Comparison of ENCODE assay signal across 1 fruit fly cellular context in genomic region chr2L:13549973-13550458, dm6.
TF ChIP-seq lines count a peak whose summit lies in the region.

Gene kuz, plus strand, starts transcription at chr2L:13550139.

TF ChIP-seq in whole organism, embryonic, 481 proteins besides CTCF, POLR2A, EP300 and RAD21 (continued from another document):
- TF ChIP-seq Nf-YA (GFP tag; IDR thresholded peaks at IDR 0.05; lab: Robert Waterston, UW): 0 out of 2 replicates have a peak, but pooled peaks have one; percentile 35
- peak; percentile 58 for TF ChIP-seq pros (GFP tag; optimal IDR thresholded peaks at IDR 0.05; lab: Kevin White, UChicago)
- TF ChIP-seq bcd (GFP tag; optimal IDR thresholded peaks at IDR 0.05; lab: Kevin White, UChicago): no peak
- TF ChIP-seq lab (GFP tag; optimal IDR thresholded peaks at IDR 0.05; lab: Kevin White, UChicago): peak; percentile 61
- TF ChIP-seq gcm (GFP tag; optimal IDR thresholded peaks at IDR 0.05; lab: Kevin White, UChicago): no peak
- TF ChIP-seq CG15073 (GFP tag; optimal IDR thresholded peaks at IDR 0.05; lab: Kevin White, UChicago): no peak
- TF ChIP-seq btn (GFP tag; optimal IDR thresholded peaks at IDR 0.05; lab: Kevin White, UChicago): no peak
- no peak for TF ChIP-seq Abd-B (GFP tag; optimal IDR thresholded peaks at IDR 0.05; lab: Kevin White, UChicago)
- peak; percentile 56 for TF ChIP-seq CG8924 (tag; optimal IDR thresholded peaks at IDR 0.05; lab: Kevin White, UChicago)
- peak; percentile 36 for TF ChIP-seq CG17829 (tag; optimal IDR thresholded peaks at IDR 0.05; lab: Kevin White, UChicago)
- TF ChIP-seq CG18619 (GFP tag; optimal IDR thresholded peaks at IDR 0.05; lab: Kevin White, UChicago): peak; percentile 2
- TF ChIP-seq Six4 (GFP tag; optimal IDR thresholded peaks at IDR 0.05; lab: Kevin White, UChicago): no peak
- TF ChIP-seq HLHmδ (GFP tag; optimal IDR thresholded peaks at IDR 0.05; lab: Kevin White, UChicago): peak; percentile 60
- no peak for TF ChIP-seq D (optimal IDR thresholded peaks at IDR 0.05; lab: Kevin White, UChicago)
- TF ChIP-seq D (GFP tag; optimal IDR thresholded peaks at IDR 0.05; lab: Kevin White, UChicago): no peak
- TF ChIP-seq CG15011 (GFP tag; optimal IDR thresholded peaks at IDR 0.05; lab: Kevin White, UChicago): no peak
- TF ChIP-seq aop (GFP tag; IDR thresholded peaks at IDR 0.05; lab: Robert Waterston, UW): no peak; the same call in 1 of the 2 replicates
- TF ChIP-seq CG6765 (GFP tag; optimal IDR thresholded peaks at IDR 0.05; lab: Kevin White, UChicago): peak; percentile 55
- peak; percentile 40 for TF ChIP-seq grau (tag; optimal IDR thresholded peaks at IDR 0.05; lab: Kevin White, UChicago)
- TF ChIP-seq dati (GFP tag; IDR thresholded peaks at IDR 0.05; lab: Robert Waterston, UW): no peak
- no peak for TF ChIP-seq da (GFP tag; optimal IDR thresholded peaks at IDR 0.05; lab: Kevin White, UChicago)
- peak; percentile 7 for TF ChIP-seq CG9876 (GFP tag; optimal IDR thresholded peaks at IDR 0.05; lab: Kevin White, UChicago)
- TF ChIP-seq Myb (GFP tag; optimal IDR thresholded peaks at IDR 0.05; lab: Kevin White, UChicago): no peak
- peak; percentile 62 for TF ChIP-seq unc-4 (GFP tag; IDR thresholded peaks at IDR 0.05; lab: Robert Waterston, UW; ENCODE audit: partially characterized antibody)
- TF ChIP-seq CG2199 (GFP tag; IDR thresholded peaks at IDR 0.05; lab: Robert Waterston, UW): 0 out of 3 replicates have a peak, but pooled peaks have one; percentile 64
- no peak for TF ChIP-seq Ada2b (GFP tag; IDR thresholded peaks at IDR 0.05; lab: Robert Waterston, UW)
- TF ChIP-seq Eip74EF (GFP tag; optimal IDR thresholded peaks at IDR 0.05; lab: Kevin White, UChicago): peak in 1 of 2 experiments; percentile 18
- no peak for TF ChIP-seq Kr (GFP tag; optimal IDR thresholded peaks at IDR 0.05; lab: Kevin White, UChicago)
- peak; percentile 34 for TF ChIP-seq lilli (GFP tag; optimal IDR thresholded peaks at IDR 0.05; lab: Kevin White, UChicago)
